Worm (Caenorhabditis elegans) whole organism, L4 larva: ENCODE data around the gene C07D8.5.

Experiments
- D1046.2 ChIP-seq: fragments of 200-800 bp; sonication (Bioruptor generic); IDR thresholded peaks from 2 replicates; pipeline ENCODE4 v1.3.6; 2022; ENCODE audit warnings: missing genetic modification characterization, missing compliant biosample characterization
- F10B5.3 ChIP-seq: sonication (generic microtip); optimal IDR thresholded peaks from 2 replicates; lab custom pipeline; 2016; ENCODE audit warnings: mild to moderate bottlenecking, missing genetic modification characterization, missing compliant biosample characterization
- F26F4.8 ChIP-seq: fragments of 200-800 bp; sonication (Bioruptor generic); conservative IDR thresholded peaks from 2 replicates; pipeline ENCODE4 v1.3.6; 2022; ENCODE audit warnings: missing genetic modification characterization, missing compliant biosample characterization
- F49E8.2 ChIP-seq: sonication (generic microtip); optimal IDR thresholded peaks from 2 replicates; lab custom pipeline; 2016; ENCODE audit warnings: missing compliant biosample characterization, mild to moderate bottlenecking, missing genetic modification characterization, borderline replicate concordance
- R02D3.7 ChIP-seq: fragments of 150-350 bp; sonication (generic microtip); optimal IDR thresholded peaks from 3 replicates; lab custom pipeline; 2014; ENCODE audit warnings: missing biosample characterization, missing genetic modification characterization
- T20F7.1 ChIP-seq: fragments of 200-800 bp; sonication (Bioruptor generic); optimal IDR thresholded peaks from 2 replicates; lab custom pipeline; 2018; ENCODE audit warnings: mild to moderate bottlenecking, missing genetic modification characterization, missing compliant biosample characterization
- Y48G9A.11 ChIP-seq: fragments of 200-800 bp; sonication (Bioruptor generic); IDR thresholded peaks from 2 replicates; pipeline ENCODE4 v1.3.6; 2022; ENCODE audit warnings: missing genetic modification reagents, missing genetic modification characterization, missing compliant biosample characterization
- Y75B8A.6 ChIP-seq: fragments of 200-800 bp; sonication (Bioruptor generic); IDR thresholded peaks from 2 replicates; pipeline ENCODE4 v1.3.6; 2022; ENCODE audit warnings: missing genetic modification reagents, missing genetic modification characterization, missing compliant biosample characterization
- aha-1 ChIP-seq: fragments of 150-350 bp; peaks from one replicate; lab custom pipeline; 2014; ENCODE audit warnings: missing biosample characterization, missing genetic modification characterization
- ama-1 ChIP-seq: fragments of 150-350 bp; optimal IDR thresholded peaks from 2 replicates; lab custom pipeline; 2014; ENCODE audit warnings: inconsistent platforms, mixed read lengths
- arid-1 ChIP-seq: fragments of 200-800 bp; sonication (Bioruptor generic); conservative IDR thresholded peaks from 2 replicates; pipeline ENCODE4 v1.3.6; 2022; ENCODE audit warnings: missing genetic modification reagents, missing genetic modification characterization, missing compliant biosample characterization
- attf-4 ChIP-seq: sonication (generic microtip); optimal IDR thresholded peaks from 3 replicates; lab custom pipeline; 2017; ENCODE audit warnings: missing biosample characterization, missing genetic modification characterization
- ceh-32 ChIP-seq: sonication (generic microtip); optimal IDR thresholded peaks from 2 replicates; lab custom pipeline; 2016; ENCODE audit warnings: mild to moderate bottlenecking, missing genetic modification characterization, missing compliant biosample characterization; ENCODE audit not compliant: poor library complexity
- ceh-44 ChIP-seq: fragments of 200-800 bp; sonication (Bioruptor generic); IDR thresholded peaks from 2 replicates; pipeline ENCODE4 v1.3.6; 2022; ENCODE audit warnings: missing genetic modification reagents, missing genetic modification characterization, missing compliant biosample characterization
- ces-1 ChIP-seq: fragments of 150-350 bp; sonication (generic microtip); optimal IDR thresholded peaks from 4 replicates; lab custom pipeline; 2014; ENCODE audit warnings: missing biosample characterization, missing genetic modification reagents, missing genetic modification characterization
- ctbp-1 ChIP-seq: fragments of 200-800 bp; sonication (Bioruptor generic); IDR thresholded peaks from 2 replicates; pipeline ENCODE4 v1.3.6; 2022; ENCODE audit warnings: missing genetic modification reagents, missing genetic modification characterization, missing compliant biosample characterization
- daf-16 ChIP-seq, 3 experiments: sonication (generic microtip); optimal IDR thresholded peaks; 2 replicates each; lab custom pipeline; 2016 to 2017; ENCODE audit warnings: missing genetic modification characterization in 3 of 3, missing genetic modification reagents in 3 of 3, mild to moderate bottlenecking in 2 of 3, missing compliant biosample characterization in 2 of 3, missing biosample characterization in 1 of 3, moderate library complexity in 1 of 3
- daf-19 ChIP-seq: fragments of 200-800 bp; sonication (Bioruptor generic); conservative IDR thresholded peaks from 2 replicates; pipeline ENCODE4 v1.3.6; 2022; ENCODE audit warnings: missing genetic modification characterization, missing compliant biosample characterization
- daf-8 ChIP-seq: fragments of 200-800 bp; sonication (Bioruptor generic); IDR thresholded peaks from 2 replicates; pipeline ENCODE4 v1.3.6; 2022; ENCODE audit warnings: missing genetic modification characterization, missing compliant biosample characterization
- dmd-9 ChIP-seq: fragments of 200-800 bp; sonication (Bioruptor generic); IDR thresholded peaks from 2 replicates; pipeline ENCODE4 v1.3.6; 2022; ENCODE audit warnings: missing genetic modification reagents, missing genetic modification characterization, missing compliant biosample characterization
- dve-1 ChIP-seq: sonication (generic microtip); optimal IDR thresholded peaks from 2 replicates; lab custom pipeline; 2017; ENCODE audit warnings: antibody characterized with exemption, mild to moderate bottlenecking, missing genetic modification characterization, missing compliant biosample characterization; ENCODE audit not compliant: insufficient read depth
- fkh-10 ChIP-seq: fragments of 150-350 bp; optimal IDR thresholded peaks from 2 replicates; lab custom pipeline; 2014; ENCODE audit warnings: missing biosample characterization, missing genetic modification reagents, missing genetic modification characterization
- fos-1 ChIP-seq: fragments of 150-350 bp; optimal IDR thresholded peaks from 2 replicates; lab custom pipeline; 2014; ENCODE audit warnings: missing biosample characterization, missing genetic modification characterization
- gei-8 ChIP-seq: fragments of 200-800 bp; sonication (Bioruptor generic); optimal IDR thresholded peaks from 2 replicates; lab custom pipeline; 2018; ENCODE audit warnings: mild to moderate bottlenecking, missing genetic modification characterization, missing compliant biosample characterization
- hif-1 ChIP-seq, 2 experiments: sonication (generic microtip); optimal IDR thresholded peaks; 2 replicates each; lab custom pipeline; 2016 to 2017; ENCODE audit warnings: missing compliant biosample characterization in 2 of 2, missing genetic modification characterization in 2 of 2, missing genetic modification reagents in 2 of 2, missing genotype in 2 of 2, mild to moderate bottlenecking in 1 of 2
- hlh-11 ChIP-seq: fragments of 200-800 bp; sonication (Bioruptor generic); optimal IDR thresholded peaks from 2 replicates; lab custom pipeline; 2018; ENCODE audit warnings: mild to moderate bottlenecking, missing genetic modification characterization, missing compliant biosample characterization
- lim-7 ChIP-seq: fragments of 200-800 bp; sonication (Bioruptor generic); IDR thresholded peaks from 2 replicates; pipeline ENCODE4 v1.3.6; 2022; ENCODE audit warnings: missing genetic modification characterization, missing compliant biosample characterization
- lin-38 ChIP-seq: fragments of 200-800 bp; sonication (Bioruptor generic); IDR thresholded peaks from 2 replicates; pipeline ENCODE4 v1.3.6; 2022; ENCODE audit warnings: missing genetic modification reagents, missing genetic modification characterization, missing compliant biosample characterization
- lir-3 ChIP-seq: sonication (generic microtip); optimal IDR thresholded peaks from 2 replicates; lab custom pipeline; 2016; ENCODE audit warnings: mild to moderate bottlenecking, missing genetic modification characterization, missing compliant biosample characterization
- madf-9 ChIP-seq: fragments of 200-800 bp; sonication (Bioruptor generic); conservative IDR thresholded peaks from 2 replicates; pipeline ENCODE4 v1.3.6; 2022; ENCODE audit warnings: missing genetic modification reagents, missing genetic modification characterization, missing compliant biosample characterization
- mdl-1 ChIP-seq, 2 experiments: fragments of 150-350 bp in 1 of 2; sonication (generic microtip) in 1 of 2; optimal IDR thresholded peaks; 2 replicates each; lab custom pipeline; 2014 to 2017; ENCODE audit warnings: missing biosample characterization in 2 of 2, missing genetic modification characterization in 2 of 2
- mdt-29 ChIP-seq: fragments of 200-800 bp; sonication (Bioruptor generic); IDR thresholded peaks from 2 replicates; pipeline ENCODE4 v1.3.6; 2022; ENCODE audit warnings: missing genetic modification reagents, missing genetic modification characterization, missing compliant biosample characterization
- mxl-2 ChIP-seq: fragments of 200-800 bp; sonication (Bioruptor generic); conservative IDR thresholded peaks from 2 replicates; pipeline ENCODE4 v1.3.6; 2022; ENCODE audit warnings: missing genetic modification reagents, missing genetic modification characterization, missing compliant biosample characterization
- mxl-3 ChIP-seq: fragments of 200-800 bp; sonication (Bioruptor generic); optimal IDR thresholded peaks from 2 replicates; lab custom pipeline; 2018; ENCODE audit warnings: mild to moderate bottlenecking, missing genetic modification characterization, missing compliant biosample characterization
- nhr-11 ChIP-seq: fragments of 150-350 bp; optimal IDR thresholded peaks from 2 replicates; lab custom pipeline; 2014; ENCODE audit warnings: missing biosample characterization, missing genetic modification characterization
- nhr-41 ChIP-seq: fragments of 200-800 bp; sonication (Bioruptor generic); IDR thresholded peaks from 2 replicates; pipeline ENCODE4 v1.3.6; 2022; ENCODE audit warnings: missing genetic modification reagents, missing genetic modification characterization, missing compliant biosample characterization
- nhr-48 ChIP-seq: sonication (generic microtip); optimal IDR thresholded peaks from 2 replicates; lab custom pipeline; 2016; ENCODE audit warnings: mild to moderate bottlenecking, missing genetic modification characterization, missing compliant biosample characterization
- nhr-6 ChIP-seq: fragments of 150-350 bp; optimal IDR thresholded peaks from 2 replicates; lab custom pipeline; 2014; ENCODE audit warnings: missing biosample characterization, missing genetic modification characterization
- nhr-76 ChIP-seq: fragments of 150-350 bp; optimal IDR thresholded peaks from 2 replicates; lab custom pipeline; 2014; ENCODE audit warnings: missing biosample characterization, missing genetic modification characterization
- nhr-77 ChIP-seq: fragments of 150-350 bp; optimal IDR thresholded peaks from 2 replicates; lab custom pipeline; 2014; ENCODE audit warnings: missing biosample characterization, missing genetic modification characterization
- pha-4 ChIP-seq, 2 experiments: fragments of 150-350 bp in 1 of 2; fragments of 200-800 bp in 1 of 2; sonication (Bioruptor generic) in 1 of 2; IDR thresholded peaks in 1 of 2; optimal IDR thresholded peaks in 1 of 2; 2 replicates each; pipeline versions ENCODE4 v1.3.6 to Lab custom; 2014 to 2022; ENCODE audit warnings: missing genetic modification characterization in 2 of 2, missing genetic modification reagents in 2 of 2, missing biosample characterization in 1 of 2, missing compliant biosample characterization in 1 of 2
- pqm-1 ChIP-seq: sonication (generic microtip); optimal IDR thresholded peaks from 2 replicates; lab custom pipeline; 2017; ENCODE audit warnings: missing biosample characterization, missing genetic modification characterization
- rbr-2 ChIP-seq: sonication (generic microtip); optimal IDR thresholded peaks from 2 replicates; lab custom pipeline; 2016; ENCODE audit warnings: missing genotype, missing genetic modification characterization, missing compliant biosample characterization
- unc-130 ChIP-seq: sonication (generic microtip); optimal IDR thresholded peaks from 2 replicates; lab custom pipeline; 2016; ENCODE audit warnings: missing genetic modification reagents, missing genetic modification characterization, missing compliant biosample characterization
- unc-39 ChIP-seq: sonication (generic microtip); optimal IDR thresholded peaks from 2 replicates; lab custom pipeline; 2017; ENCODE audit warnings: missing biosample characterization, missing genetic modification characterization
- unc-62 ChIP-seq, 3 experiments: fragments of 150-350 bp in 1 of 3; sonication (generic microtip); optimal IDR thresholded peaks in 2 of 3; peaks in 1 of 3; 1 replicate in 1 of 3; 2 replicates in 2 of 3; lab custom pipeline; 2014 to 2017; ENCODE audit warnings: missing biosample characterization in 3 of 3, missing genetic modification characterization in 3 of 3, missing genetic modification reagents in 3 of 3, missing genotype in 1 of 3
- zag-1 ChIP-seq: fragments of 150-350 bp; optimal IDR thresholded peaks from 2 replicates; lab custom pipeline; 2014; ENCODE audit warnings: missing biosample characterization, missing genetic modification characterization
- zfp-3 ChIP-seq: fragments of 200-800 bp; sonication (Bioruptor generic); conservative IDR thresholded peaks from 2 replicates; pipeline ENCODE4 v1.3.6; 2022; ENCODE audit warnings: missing genetic modification reagents, missing genetic modification characterization, missing compliant biosample characterization
- ztf-7 ChIP-seq: fragments of 150-350 bp; optimal IDR thresholded peaks from 2 replicates; lab custom pipeline; 2014; ENCODE audit warnings: missing biosample characterization, missing genetic modification characterization

C07D8.5 gene

DNA sequence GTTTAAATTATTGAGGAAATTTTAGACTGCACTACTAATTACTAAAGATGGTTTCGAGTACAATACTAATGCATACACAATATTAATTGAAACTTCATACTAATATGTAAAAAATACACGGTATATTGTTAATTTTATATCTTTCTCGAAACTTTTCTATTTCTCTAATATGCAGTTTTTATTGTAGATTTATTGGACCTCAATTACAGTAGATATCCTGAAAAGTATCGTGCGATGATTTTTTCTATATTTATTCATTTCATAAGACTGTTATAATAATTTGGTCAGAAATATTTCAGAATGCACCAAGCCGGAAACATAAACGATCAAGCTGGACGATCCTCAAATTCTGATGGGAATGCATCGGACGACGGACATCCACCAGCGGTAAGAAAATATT lies at the start of gene C07D8.5:
TSS of gene C07D8.5 (plus strand) at position 301 of the 400 bp plus-strand sequence.
- TF ChIP-seq ces-1, result no peak
- TF ChIP-seq nhr-11 (tag; lab: Kevin White, UChicago), result no peak
- no peak for TF ChIP-seq nhr-76 (tag; lab: Kevin White, UChicago)

DNA sequence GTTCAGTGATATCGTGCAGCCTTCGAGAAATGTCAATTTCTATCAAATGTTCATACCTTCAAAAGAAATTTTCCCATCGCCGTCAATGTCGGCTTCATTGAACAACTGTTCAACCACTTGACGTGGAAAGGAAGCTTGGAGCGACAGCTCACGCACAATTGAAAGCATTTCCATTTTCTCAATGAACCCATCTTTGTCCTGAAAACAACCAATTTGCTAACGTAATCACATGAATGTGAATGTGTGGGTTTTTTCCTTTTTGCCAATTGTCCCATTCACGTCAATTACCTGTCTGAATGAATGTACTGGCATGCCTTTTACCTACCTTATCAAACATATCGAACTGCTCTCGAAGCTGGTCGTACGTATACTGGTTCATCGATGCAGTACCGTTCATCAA lies 47.5 kb upstream of the C07D8.5 start:
- TF ChIP-seq R02D3.7 (tag; lab: Kevin White, UChicago), result no peak
- peak; percentile 25 for TF ChIP-seq dve-1 (tag; lab: Kevin White, UChicago)
- no peak for TF ChIP-seq F49E8.2 (tag; lab: Kevin White, UChicago)
- TF ChIP-seq unc-62 (GFP tag; optimal IDR thresholded peaks at IDR 0.05 in 1 of 2; lab: Kevin White, UChicago), result no peak
- no peak for TF ChIP-seq unc-62 (tag; optimal IDR thresholded peaks at IDR 0.05; lab: Kevin White, UChicago)
- no peak for TF ChIP-seq aha-1 (tag; lab: Kevin White, UChicago)
- no peak for TF ChIP-seq unc-130 (GFP tag; lab: Kevin White, UChicago)
- TF ChIP-seq ceh-44, result no peak
- no peak for TF ChIP-seq pqm-1 (tag; lab: Kevin White, UChicago)
- TF ChIP-seq dmd-9 (GFP tag; lab: Robert Waterston, UW), result no peak
- TF ChIP-seq nhr-77 (tag; lab: Kevin White, UChicago), result no peak
- TF ChIP-seq mdl-1 (tag; optimal IDR thresholded peaks at IDR 0.05; lab: Kevin White, UChicago), result no peak
- TF ChIP-seq F10B5.3, result no peak
- TF ChIP-seq mdt-29 (GFP tag; lab: Robert Waterston, UW), result no peak
- no peak for TF ChIP-seq Y75B8A.6 (GFP tag; lab: Robert Waterston, UW)
- TF ChIP-seq unc-39 (tag; lab: Kevin White, UChicago), result no peak
- TF ChIP-seq ztf-7 (tag; lab: Kevin White, UChicago), result no peak
- no peak for TF ChIP-seq gei-8
- TF ChIP-seq zfp-3 (GFP tag; lab: Robert Waterston, UW), result no peak
- no peak for TF ChIP-seq D1046.2 (GFP tag; lab: Robert Waterston, UW)
- TF ChIP-seq attf-4 (tag; lab: Kevin White, UChicago), result no peak
- TF ChIP-seq hlh-11, result peak; percentile 51
- TF ChIP-seq ctbp-1 (GFP tag; lab: Robert Waterston, UW), result no peak
- TF ChIP-seq daf-8 (GFP tag; lab: Robert Waterston, UW), result no peak
- TF ChIP-seq lim-7, result no peak
- no peak for TF ChIP-seq F26F4.8
- TF ChIP-seq zag-1 (tag; lab: Kevin White, UChicago), result no peak
- no peak for TF ChIP-seq Y48G9A.11 (GFP tag; lab: Robert Waterston, UW)
- TF ChIP-seq mxl-2, result no peak
- TF ChIP-seq daf-16 (GFP tag; optimal IDR thresholded peaks at IDR 0.05; lab: Kevin White, UChicago), result no peak
- no peak for TF ChIP-seq daf-16 (tag; optimal IDR thresholded peaks at IDR 0.05; lab: Kevin White, UChicago)
- TF ChIP-seq nhr-76 (tag; lab: Kevin White, UChicago), result no peak
- TF ChIP-seq ama-1 (lab: Kevin White, UChicago), result no peak
- no peak for TF ChIP-seq fkh-10 (GFP tag; lab: Kevin White, UChicago)
- no peak for TF ChIP-seq nhr-6 (tag; lab: Kevin White, UChicago)
- no peak for TF ChIP-seq ceh-32
- TF ChIP-seq pha-4 (GFP tag; IDR thresholded peaks at IDR 0.05; lab: Robert Waterston, UW), result no peak
- no peak for TF ChIP-seq pha-4 (tag; optimal IDR thresholded peaks at IDR 0.05; lab: Kevin White, UChicago)
- 0 out of 2 replicates have a peak, but pooled peaks have one; percentile 16 for TF ChIP-seq lin-38 (GFP tag; lab: Robert Waterston, UW)
- TF ChIP-seq fos-1, result no peak
- TF ChIP-seq hif-1 (tag; optimal IDR thresholded peaks at IDR 0.05; lab: Kevin White, UChicago), result no peak
- TF ChIP-seq lir-3 (tag; lab: Kevin White, UChicago), result no peak
- no peak for TF ChIP-seq arid-1 (GFP tag; lab: Robert Waterston, UW)
- TF ChIP-seq nhr-48, result peak; percentile 17
- TF ChIP-seq daf-19, result no peak
- TF ChIP-seq mxl-3 (GFP tag; lab: Kevin White, UChicago), result no peak
- TF ChIP-seq T20F7.1 (GFP tag; lab: Kevin White, UChicago), result peak; percentile 17
- no peak for TF ChIP-seq madf-9
- TF ChIP-seq nhr-41 (GFP tag; lab: Robert Waterston, UW), result 0 out of 2 replicates have a peak, but pooled peaks have one; percentile 6
- TF ChIP-seq rbr-2 (tag; lab: Kevin White, UChicago), result no peak
